Fruit fly (Drosophila melanogaster): ENCODE results near the gene CG7888.

CG7888 gene

DNA sequence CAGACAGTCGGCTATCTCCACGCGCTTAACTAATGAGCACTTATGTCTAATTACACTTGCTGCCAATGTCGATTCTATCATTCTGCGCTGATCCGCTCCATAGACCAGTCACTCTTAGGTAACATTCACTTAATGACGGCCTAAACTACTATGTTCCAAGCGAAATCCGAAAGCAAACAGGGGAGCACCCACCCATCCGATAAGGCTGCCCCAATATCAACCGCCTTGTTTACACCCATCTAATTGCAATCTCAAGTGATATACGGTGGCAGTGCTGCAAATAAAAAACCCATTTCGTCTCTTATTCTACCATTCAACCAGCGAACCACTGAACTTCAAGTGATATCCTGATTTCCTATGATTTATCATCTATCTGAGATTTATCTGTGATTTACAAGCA is 4.4 kb upstream of the CG7888 start (continued):
- TF ChIP-seq CG4328 (GFP tag; optimal IDR thresholded peaks at IDR 0.05) (peak; percentile 37), rib (GFP tag; IDR thresholded peaks at IDR 0.05) (peak; percentile 51; the same call in 1 of the 2 replicates), CG42726 (GFP tag; IDR thresholded peaks at IDR 0.05; ENCODE audit: partially characterized antibody) (no peak), tap (tag; optimal IDR thresholded peaks at IDR 0.05) (no peak), CG31365 (tag; optimal IDR thresholded peaks at IDR 0.05) (peak; percentile 51), Optix (GFP tag; IDR thresholded peaks at IDR 0.05) (no peak), scrt (GFP tag; optimal IDR thresholded peaks at IDR 0.05) (peak; percentile 42)

DNA sequence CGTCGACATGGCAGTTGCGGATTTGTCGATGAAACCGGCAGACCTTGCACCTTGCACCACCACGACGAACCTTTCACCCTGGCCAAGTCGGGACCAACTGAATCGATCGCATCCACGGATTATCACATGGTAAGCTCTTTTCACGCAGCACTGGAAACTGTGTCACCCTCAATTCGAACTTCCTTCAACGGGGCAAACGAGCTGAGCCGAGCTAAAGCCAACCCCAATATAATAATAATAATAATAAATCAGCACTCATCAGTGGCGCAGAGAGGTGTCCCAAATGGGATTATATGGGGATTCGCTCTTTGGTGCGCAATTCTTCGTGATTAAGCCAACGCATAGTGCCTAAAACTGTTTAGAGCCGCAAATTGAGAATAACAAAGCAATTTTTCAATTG is 2.6 kb upstream of the CG7888 start, which contains the start of gene CG43693:
Gene CG43693 (minus strand): TSS at position 101 of the 400 bp plus-strand sequence.
- TF ChIP-seq Chrac-16 (GFP tag; optimal IDR thresholded peaks at IDR 0.05) (no peak), hb (GFP tag; IDR thresholded peaks at IDR 0.05; ENCODE audit: partially characterized antibody) (0 out of 3 replicates have a peak, but pooled peaks have one; percentile 41)

DNA sequence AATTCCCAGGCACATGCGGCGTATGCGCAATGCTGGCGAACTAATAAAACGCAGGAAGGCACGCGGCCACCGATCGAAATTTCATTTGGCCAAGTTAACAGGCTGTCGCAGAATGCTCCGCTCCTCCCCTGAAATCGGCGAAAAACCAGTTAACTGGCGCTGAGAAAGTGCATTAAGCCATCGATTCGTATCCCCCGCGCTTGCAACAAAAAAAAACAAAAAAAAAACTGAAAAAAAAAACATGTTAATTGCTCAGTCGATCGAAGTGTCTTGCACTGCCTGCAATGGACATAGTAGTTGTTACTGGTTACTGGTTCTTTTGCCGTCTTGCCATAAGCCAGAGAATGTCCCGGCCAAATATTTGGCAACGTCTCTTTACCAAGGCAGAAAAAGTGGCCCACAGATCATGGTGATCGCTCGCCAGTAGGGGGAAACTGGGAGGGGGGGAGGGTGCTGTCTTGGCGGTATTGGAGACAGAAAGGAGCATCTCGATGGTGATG is 1.0 kb upstream of the CG7888 start:
- TF ChIP-seq inv (GFP tag; IDR thresholded peaks at IDR 0.05; ENCODE audit: partially characterized antibody): no peak
- TF ChIP-seq Drgx (GFP tag; IDR thresholded peaks at IDR 0.05): peak; percentile 57; the same call in 1 of the 2 replicates
- no peak for TF ChIP-seq Lpt (GFP tag; optimal IDR thresholded peaks at IDR 0.05)
- peak; percentile 91 for TF ChIP-seq Ets65A (GFP tag)
- no peak for TF ChIP-seq CG17328 (GFP tag; IDR thresholded peaks at IDR 0.05)

DNA sequence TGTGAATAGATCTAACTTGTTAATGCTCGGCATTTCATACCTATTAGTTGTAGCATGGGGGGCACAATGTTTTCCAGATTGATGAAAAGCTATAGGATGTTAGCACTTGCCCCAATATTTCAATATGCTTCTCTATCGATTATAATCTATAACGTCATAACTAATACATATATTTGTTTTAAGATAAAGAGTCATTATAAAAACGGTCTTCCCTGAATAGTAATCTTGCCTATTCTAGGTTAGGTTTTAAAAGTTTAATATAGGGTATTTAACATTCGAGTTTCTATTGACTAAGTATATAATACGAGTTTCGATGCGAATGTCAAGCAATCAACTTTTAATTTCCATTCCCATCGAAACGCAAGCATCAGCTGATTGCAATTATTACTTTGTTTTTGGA is 7.4 kb downstream of the CG7888 start, which contains the start of the genes CG6321 and Blos2:
Gene CG6321 (minus strand): TSS at position 25 of the 400 bp plus-strand sequence.
Gene Blos2 (plus strand): TSS at position 372 of the 400 bp plus-strand sequence.
- TF ChIP-seq grau (tag; optimal IDR thresholded peaks at IDR 0.05) (peak; percentile 85), twi (tag; optimal IDR thresholded peaks at IDR 0.05) (peak; percentile 51), CG11723 (GFP tag; optimal IDR thresholded peaks at IDR 0.05) (peak; percentile 39), CG34224 (GFP tag; IDR thresholded peaks at IDR 0.05; ENCODE audit: partially characterized antibody) (no peak), Fer3 (tag; optimal IDR thresholded peaks at IDR 0.05) (peak; percentile 80), wdn (GFP tag; IDR thresholded peaks at IDR 0.05) (no peak), Usf (GFP tag; optimal IDR thresholded peaks at IDR 0.05) (no peak), shn (GFP tag; optimal IDR thresholded peaks at IDR 0.05) (no peak), dysf (GFP tag; IDR thresholded peaks at IDR 0.05) (peak; percentile 88), dmrt99B (tag; optimal IDR thresholded peaks at IDR 0.05) (peak; percentile 87), CG14667 (GFP tag; IDR thresholded peaks at IDR 0.05) (no peak), Lhr (GFP tag; optimal IDR thresholded peaks at IDR 0.05) (peak; percentile 22), fru (optimal IDR thresholded peaks at IDR 0.05) (no peak), usp (GFP tag; optimal IDR thresholded peaks at IDR 0.05) (no peak), ase (GFP tag; IDR thresholded peaks at IDR 0.05) (peak; percentile 39; the same call in 1 of the 3 replicates), CG1603 (tag; optimal IDR thresholded peaks at IDR 0.05) (peak; percentile 63), CG8944 (GFP tag; optimal IDR thresholded peaks at IDR 0.05) (no peak), Nf-YA (GFP tag; IDR thresholded peaks at IDR 0.05) (0 out of 2 replicates have a peak, but pooled peaks have one; percentile 32), salm (tag; optimal IDR thresholded peaks at IDR 0.05) (peak; percentile 77), CG2875 (GFP tag; optimal IDR thresholded peaks at IDR 0.05) (peak; percentile 36), CG18476 (GFP tag; optimal IDR thresholded peaks at IDR 0.05) (peak; percentile 65), corto (GFP tag; optimal IDR thresholded peaks at IDR 0.05) (no peak), B-H1 (GFP tag; IDR thresholded peaks at IDR 0.05) (peak; percentile 27; the same call in 1 of the 3 replicates), CG1233 (GFP tag; optimal IDR thresholded peaks at IDR 0.05) (peak; percentile 64), Ets65A (GFP tag) (no peak), grn (GFP tag; optimal IDR thresholded peaks at IDR 0.05) (peak; percentile 21), HLH54F (GFP tag; optimal IDR thresholded peaks at IDR 0.05) (peak; percentile 33), klu (GFP tag; IDR thresholded peaks at IDR 0.05) (peak; percentile 52), gfzf (GFP tag; optimal IDR thresholded peaks at IDR 0.05) (no peak), CkIIα-i1 (GFP tag; IDR thresholded peaks at IDR 0.05) (no peak), Poxn (GFP tag; IDR thresholded peaks at IDR 0.05) (peak; percentile 39; the same call in 1 of the 2 replicates), Meics (GFP tag; optimal IDR thresholded peaks at IDR 0.05) (peak; percentile 85), sima (GFP tag; optimal IDR thresholded peaks at IDR 0.05) (no peak)

Data from whole organism, embryonic.